Worm (Caenorhabditis elegans): ENCODE measurements around the gene C18A3.11.

ce11 chrII:5719848-5720247, 11.0 kb upstream of the C18A3.11 start, which contains the start of gene damt-1:
- no peak for TF ChIP-seq mab-5 (tag; optimal IDR thresholded peaks at IDR 0.05)
- no peak for TF ChIP-seq sptf-1 (tag; optimal IDR thresholded peaks at IDR 0.05)
- no peak for TF ChIP-seq ces-1 (GFP tag; optimal IDR thresholded peaks at IDR 0.05)
- no peak for TF ChIP-seq elt-3 (tag; optimal IDR thresholded peaks at IDR 0.05)
- TF ChIP-seq lin-13 (tag; optimal IDR thresholded peaks at IDR 0.05): no peak

All from whole organism, mixed stage, embryonic.